Worm (Caenorhabditis elegans) whole organism, L1 larva: Measurements from ENCODE around the gene Y37E11AL.3.

Source experiments
- C04F5.9 ChIP-seq: sonication (generic microtip); optimal IDR thresholded peaks from 2 replicates; lab custom pipeline; 2016; ENCODE audit warnings: missing genetic modification characterization, missing compliant biosample characterization
- aly-2 ChIP-seq: fragments of 150-350 bp; optimal IDR thresholded peaks from 2 replicates; lab custom pipeline; 2014; ENCODE audit warnings: missing biosample characterization, missing genetic modification characterization
- ama-1 ChIP-seq: fragments of 150-350 bp; optimal IDR thresholded peaks from 2 replicates; lab custom pipeline; 2014
- blmp-1 ChIP-seq: fragments of 150-350 bp; optimal IDR thresholded peaks from 2 replicates; lab custom pipeline; 2014; ENCODE audit warnings: missing biosample characterization, missing genetic modification characterization
- ceh-63 ChIP-seq: fragments of 200-800 bp; sonication (Bioruptor generic); optimal IDR thresholded peaks from 2 replicates; lab custom pipeline; 2018; ENCODE audit warnings: mild to moderate bottlenecking, missing genetic modification characterization, missing compliant biosample characterization
- ceh-82 ChIP-seq, 3 experiments: fragments of 150-350 bp in 1 of 3; sonication (generic microtip) in 2 of 3; optimal IDR thresholded peaks; 2 replicates each; lab custom pipeline; 2014 to 2017; ENCODE audit warnings: missing biosample characterization in 3 of 3, missing genetic modification characterization in 3 of 3
- ceh-88 ChIP-seq: fragments of 200-800 bp; sonication (Bioruptor generic); IDR thresholded peaks from 2 replicates; pipeline ENCODE4 v1.3.6; 2022; ENCODE audit warnings: missing genetic modification characterization, missing compliant biosample characterization
- ceh-90 ChIP-seq: sonication (generic microtip); optimal IDR thresholded peaks from 2 replicates; lab custom pipeline; 2016; ENCODE audit warnings: missing genetic modification characterization, missing compliant biosample characterization
- efl-3 ChIP-seq: fragments of 200-800 bp; sonication (Bioruptor generic); optimal IDR thresholded peaks from 2 replicates; lab custom pipeline; 2018; ENCODE audit warnings: mild to moderate bottlenecking, missing genetic modification characterization, missing compliant biosample characterization
- egl-13 ChIP-seq: sonication (generic microtip); optimal IDR thresholded peaks from 2 replicates; lab custom pipeline; 2016; ENCODE audit warnings: missing genotype, missing genetic modification reagents, missing genetic modification characterization, missing compliant biosample characterization
- elt-3 ChIP-seq, 6 experiments: fragments of 150-350 bp in 1 of 6; sonication (generic microtip); optimal IDR thresholded peaks; 2 replicates each; lab custom pipeline; 2017 to 2018; ENCODE audit warnings: missing biosample characterization in 6 of 6, missing genetic modification characterization in 6 of 6, inconsistent platforms in 1 of 6
- ets-5 ChIP-seq: fragments of 200-800 bp; sonication (Bioruptor generic); IDR thresholded peaks from 2 replicates; pipeline ENCODE4 v1.3.6; 2022; ENCODE audit warnings: missing genetic modification characterization, missing compliant biosample characterization
- fkh-10 ChIP-seq: sonication (generic microtip); optimal IDR thresholded peaks from 2 replicates; lab custom pipeline; 2017; ENCODE audit warnings: missing biosample characterization, missing genetic modification reagents, missing genetic modification characterization
- fkh-4 ChIP-seq: sonication (generic microtip); optimal IDR thresholded peaks from 2 replicates; lab custom pipeline; 2016; ENCODE audit warnings: missing compliant biosample characterization, missing genetic modification characterization, borderline replicate concordance
- grh-1 ChIP-seq: fragments of 200-800 bp; sonication (Bioruptor generic); IDR thresholded peaks from 2 replicates; pipeline ENCODE4 v1.3.6; 2022; ENCODE audit warnings: missing genetic modification reagents, missing genetic modification characterization, missing compliant biosample characterization
- isw-1 ChIP-seq: fragments of 200-800 bp; sonication (Bioruptor generic); IDR thresholded peaks from 2 replicates; pipeline ENCODE4 v1.3.6; 2022; ENCODE audit warnings: missing genetic modification characterization, missing compliant biosample characterization
- lin-13 ChIP-seq: fragments of 150-350 bp; optimal IDR thresholded peaks from 2 replicates; lab custom pipeline; 2014; ENCODE audit warnings: missing biosample characterization, missing genetic modification reagents, missing genetic modification characterization
- lin-14 ChIP-seq: fragments of 200-800 bp; sonication (Bioruptor generic); optimal IDR thresholded peaks from 2 replicates; lab custom pipeline; 2018; ENCODE audit warnings: mild to moderate bottlenecking, missing genetic modification characterization, moderate library complexity, missing compliant biosample characterization
- lin-15B ChIP-seq: fragments of 150-350 bp; sonication (generic microtip); optimal IDR thresholded peaks from 3 replicates; lab custom pipeline; 2014; ENCODE audit warnings: missing biosample characterization, missing genetic modification characterization
- lin-35 ChIP-seq, 2 experiments: fragments of 150-350 bp; optimal IDR thresholded peaks; 2 replicates each; lab custom pipeline; 2014; ENCODE audit warnings: missing biosample characterization in 2 of 2, missing genetic modification characterization in 2 of 2, missing genetic modification reagents in 2 of 2
- lsy-2 ChIP-seq, 2 experiments: fragments of 150-350 bp; optimal IDR thresholded peaks; 2 replicates each; lab custom pipeline; 2014; ENCODE audit warnings: missing biosample characterization in 2 of 2, missing genetic modification characterization in 2 of 2
- mab-9 ChIP-seq: fragments of 200-800 bp; sonication (Bioruptor generic); IDR thresholded peaks from 2 replicates; pipeline ENCODE4 v1.3.6; 2022; ENCODE audit warnings: missing genetic modification reagents, missing genetic modification characterization, missing compliant biosample characterization
- mdl-1 ChIP-seq, 2 experiments: fragments of 150-350 bp; optimal IDR thresholded peaks; 2 replicates each; lab custom pipeline; 2014 to 2017; ENCODE audit warnings: missing biosample characterization in 2 of 2, missing genetic modification characterization in 2 of 2, inconsistent platforms in 1 of 2
- nhr-11 ChIP-seq: fragments of 150-350 bp; optimal IDR thresholded peaks from 2 replicates; lab custom pipeline; 2014; ENCODE audit warnings: missing biosample characterization, missing genetic modification characterization
- nhr-12 ChIP-seq: sonication (generic microtip); optimal IDR thresholded peaks from 2 replicates; lab custom pipeline; 2017; ENCODE audit warnings: missing biosample characterization, missing genetic modification characterization
- nhr-19 ChIP-seq: fragments of 200-800 bp; sonication (Bioruptor generic); conservative IDR thresholded peaks from 2 replicates; pipeline ENCODE4 v1.3.6; 2022; ENCODE audit warnings: missing genetic modification characterization, missing compliant biosample characterization
- nhr-20 ChIP-seq: sonication (generic microtip); optimal IDR thresholded peaks from 2 replicates; lab custom pipeline; 2016; ENCODE audit warnings: mild to moderate bottlenecking, missing genetic modification characterization, missing compliant biosample characterization
- nhr-237 ChIP-seq: fragments of 150-350 bp; optimal IDR thresholded peaks from 2 replicates; lab custom pipeline; 2014; ENCODE audit warnings: missing biosample characterization, missing genetic modification characterization
- nhr-47 ChIP-seq: sonication (generic microtip); optimal IDR thresholded peaks from 2 replicates; lab custom pipeline; 2016; ENCODE audit warnings: mild to moderate bottlenecking, missing genetic modification characterization, moderate library complexity, missing compliant biosample characterization
- nhr-71 ChIP-seq: sonication (generic microtip); optimal IDR thresholded peaks from 2 replicates; lab custom pipeline; 2016; ENCODE audit warnings: mild to moderate bottlenecking, missing genetic modification characterization, moderate library complexity, missing compliant biosample characterization
- nhr-76 ChIP-seq: sonication (generic microtip); optimal IDR thresholded peaks from 2 replicates; lab custom pipeline; 2017; ENCODE audit warnings: missing biosample characterization, missing genetic modification characterization
- nhr-85 ChIP-seq: sonication (generic microtip); peaks from one replicate; lab custom pipeline; 2016; ENCODE audit warnings: missing genetic modification characterization, inconsistent platforms, missing compliant biosample characterization
- nhr-90 ChIP-seq: sonication (generic microtip); optimal IDR thresholded peaks from 2 replicates; lab custom pipeline; 2016; ENCODE audit warnings: mild to moderate bottlenecking, missing genetic modification characterization, missing compliant biosample characterization; ENCODE audit not compliant: poor library complexity
- pag-3 ChIP-seq: sonication (generic microtip); optimal IDR thresholded peaks from 2 replicates; lab custom pipeline; 2017; ENCODE audit warnings: missing genetic modification characterization, mild to moderate bottlenecking, missing compliant biosample characterization, antibody characterized with exemption, borderline replicate concordance; ENCODE audit not compliant: insufficient read depth
- rnt-1 ChIP-seq: sonication (generic microtip); optimal IDR thresholded peaks from 2 replicates; lab custom pipeline; 2016; ENCODE audit warnings: mild to moderate bottlenecking, missing genetic modification characterization, moderate library complexity, missing compliant biosample characterization
- snu-23 ChIP-seq: sonication (generic microtip); optimal IDR thresholded peaks from 2 replicates; lab custom pipeline; 2016; ENCODE audit warnings: missing genetic modification characterization, missing compliant biosample characterization
- swsn-7 ChIP-seq: sonication (generic microtip); optimal IDR thresholded peaks from 2 replicates; lab custom pipeline; 2016; ENCODE audit warnings: missing genetic modification characterization, missing compliant biosample characterization
- tbx-2 ChIP-seq: sonication (generic microtip); optimal IDR thresholded peaks from 2 replicates; lab custom pipeline; 2016; ENCODE audit warnings: missing genetic modification characterization, missing compliant biosample characterization
- tlp-1 ChIP-seq: fragments of 150-350 bp; optimal IDR thresholded peaks from 2 replicates; lab custom pipeline; 2014; ENCODE audit warnings: missing biosample characterization, missing genetic modification characterization
- unc-30 ChIP-seq: sonication (generic microtip); optimal IDR thresholded peaks from 2 replicates; lab custom pipeline; 2017; ENCODE audit warnings: missing biosample characterization, missing genetic modification characterization
- unc-98 ChIP-seq: fragments of 200-800 bp; sonication (Bioruptor generic); IDR thresholded peaks from 2 replicates; pipeline ENCODE4 v1.3.6; 2022; ENCODE audit warnings: missing genetic modification characterization, missing compliant biosample characterization
- xbp-1 ChIP-seq: sonication (generic microtip); optimal IDR thresholded peaks from 2 replicates; lab custom pipeline; 2016; ENCODE audit warnings: missing genetic modification characterization, missing compliant biosample characterization
- ztf-4 ChIP-seq: fragments of 150-350 bp; optimal IDR thresholded peaks from 2 replicates; lab custom pipeline; 2014; ENCODE audit warnings: missing biosample characterization, missing genetic modification characterization

The Y37E11AL.3 gene

ce11 chrIV:3648634-3649240 lies 46.0 kb upstream of the Y37E11AL.3 start, which contains the start of gene CC8.2 (continued):
- TF ChIP-seq lin-13 (GFP tag; lab: Kevin White, UChicago) = no peak
- peak; percentile 63 for TF ChIP-seq snu-23 (GFP tag; lab: Kevin White, UChicago)
- TF ChIP-seq C04F5.9 (tag; lab: Kevin White, UChicago) = no peak
- TF ChIP-seq ceh-88 (GFP tag; lab: Robert Waterston, UW) = no peak
- no peak for TF ChIP-seq pag-3 (tag; lab: Kevin White, UChicago)
- no peak for TF ChIP-seq ceh-90
- no peak for TF ChIP-seq unc-98 (GFP tag; lab: Robert Waterston, UW)
- TF ChIP-seq efl-3 (GFP tag; lab: Kevin White, UChicago) = no peak
- TF ChIP-seq ztf-4 (tag; lab: Kevin White, UChicago) = no peak
- peak; percentile 82 for TF ChIP-seq lin-14 (GFP tag; lab: Kevin White, UChicago)
- TF ChIP-seq nhr-12 (tag; lab: Kevin White, UChicago) = no peak
- 0 out of 2 replicates have a peak, but pooled peaks have one; percentile 40 for TF ChIP-seq grh-1 (GFP tag; lab: Robert Waterston, UW)
- no peak for TF ChIP-seq ceh-82 (tag; optimal IDR thresholded peaks at IDR 0.05; lab: Kevin White, UChicago)
- no peak for TF ChIP-seq ama-1 (lab: Kevin White, UChicago)
- TF ChIP-seq mdl-1 (tag; optimal IDR thresholded peaks at IDR 0.05; lab: Kevin White, UChicago) = peak in 1 of 2 experiments; percentile 70
- TF ChIP-seq nhr-85 (tag; lab: Kevin White, UChicago) = peak; percentile 90
- TF ChIP-seq nhr-47 (tag; lab: Kevin White, UChicago) = peak; percentile 58
- TF ChIP-seq unc-30 (tag; lab: Kevin White, UChicago) = no peak
- no peak for TF ChIP-seq egl-13 (tag; lab: Kevin White, UChicago)
- TF ChIP-seq nhr-237 (tag; lab: Kevin White, UChicago) = no peak
- peak; percentile 59 for TF ChIP-seq nhr-20 (tag; lab: Kevin White, UChicago)
- TF ChIP-seq fkh-4 (tag; lab: Kevin White, UChicago) = no peak
- TF ChIP-seq isw-1 (GFP tag; lab: Robert Waterston, UW) = no peak
- no peak for TF ChIP-seq ceh-63 (GFP tag; lab: Kevin White, UChicago)
- TF ChIP-seq nhr-76 = no peak
- TF ChIP-seq mab-9 (GFP tag; lab: Robert Waterston, UW) = no peak
- TF ChIP-seq ets-5 (GFP tag; lab: Robert Waterston, UW) = no peak
- no peak for TF ChIP-seq swsn-7 (tag; lab: Kevin White, UChicago)
- TF ChIP-seq xbp-1 (tag; lab: Kevin White, UChicago) = no peak
- no peak for TF ChIP-seq fkh-10 (GFP tag; lab: Kevin White, UChicago)
- peak; percentile 16 to 66 for TF ChIP-seq lin-35 (GFP tag; optimal IDR thresholded peaks at IDR 0.05; lab: Kevin White, UChicago)
- TF ChIP-seq tlp-1 (tag; lab: Kevin White, UChicago) = no peak

- TF ChIP-seq nhr-47 (tag; lab: Kevin White, UChicago) = peak; percentile 8
- TF ChIP-seq nhr-90 (tag; lab: Kevin White, UChicago) = peak; percentile 37
- peak; percentile 42 for TF ChIP-seq nhr-19 (GFP tag; lab: Robert Waterston, UW)
- TF ChIP-seq nhr-85 (tag; lab: Kevin White, UChicago) = peak; percentile 83
- no peak for TF ChIP-seq mab-9 (GFP tag; lab: Robert Waterston, UW)
- peak; percentile 58 for TF ChIP-seq nhr-71
- peak; percentile 30 for TF ChIP-seq tbx-2 (tag; lab: Kevin White, UChicago)
- peak; percentile 13 for TF ChIP-seq lin-14 (GFP tag; lab: Kevin White, UChicago)
- no peak for TF ChIP-seq fkh-10 (GFP tag; lab: Kevin White, UChicago)
- no peak for TF ChIP-seq lin-15B
- peak; percentile 67 for TF ChIP-seq blmp-1 (tag; lab: Kevin White, UChicago)
- TF ChIP-seq ztf-4 (tag; lab: Kevin White, UChicago) = no peak
- TF ChIP-seq elt-3 (tag; optimal IDR thresholded peaks at IDR 0.05; lab: Kevin White, UChicago) = peak in 1 of 6 experiments; percentile 47
- no peak for TF ChIP-seq nhr-11 (tag; lab: Kevin White, UChicago)
- TF ChIP-seq lin-35 (GFP tag; optimal IDR thresholded peaks at IDR 0.05; lab: Kevin White, UChicago) = peak in 1 of 2 experiments; percentile 0
- TF ChIP-seq nhr-20 (tag; lab: Kevin White, UChicago) = peak; percentile 69
- TF ChIP-seq snu-23 (GFP tag; lab: Kevin White, UChicago) = peak; percentile 44
- TF ChIP-seq mdl-1 (tag; optimal IDR thresholded peaks at IDR 0.05; lab: Kevin White, UChicago) = peak in 1 of 2 experiments; percentile 30
- no peak for TF ChIP-seq aly-2 (tag; lab: Kevin White, UChicago)
- peak in 1 of 2 experiments; percentile 58 for TF ChIP-seq lsy-2 (tag; optimal IDR thresholded peaks at IDR 0.05; lab: Kevin White, UChicago)
- peak; percentile 55 for TF ChIP-seq rnt-1 (tag; lab: Kevin White, UChicago)
Observed at ce11 chrIV:3652223-3652622, 42.5 kb upstream of the Y37E11AL.3 start.
